Worm (Caenorhabditis elegans): Measurements from ENCODE around the gene gly-13.

The gly-13 gene

ce11 chrX:9246625-9247024 is 49.8 kb downstream of the gly-13 start:
- peak; percentile 4 for TF ChIP-seq sma-3 (GFP tag; optimal IDR thresholded peaks at IDR 0.05)
- no peak for TF ChIP-seq elt-3 (tag; optimal IDR thresholded peaks at IDR 0.05)
- TF ChIP-seq unc-39 (tag; optimal IDR thresholded peaks at IDR 0.05): no peak
- no peak for TF ChIP-seq Y55F3AM.14 (GFP tag; optimal IDR thresholded peaks at IDR 0.05)
- TF ChIP-seq nhr-10 (tag; optimal IDR thresholded peaks at IDR 0.05): no peak
- peak; percentile 4 for TF ChIP-seq crh-2 (tag; optimal IDR thresholded peaks at IDR 0.05)
- TF ChIP-seq nhr-25 (tag; optimal IDR thresholded peaks at IDR 0.05): peak; percentile 74
- peak; percentile 57 for TF ChIP-seq sma-9 (GFP tag; optimal IDR thresholded peaks at IDR 0.05)
- TF ChIP-seq sma-9 (tag; optimal IDR thresholded peaks at IDR 0.05): no peak
- peak; percentile 7 for TF ChIP-seq blmp-1 (tag; optimal IDR thresholded peaks at IDR 0.05; ENCODE audit: insufficient read depth)

Measured in whole organism, L2 larva.